Fruit fly (Drosophila melanogaster) whole organism, embryonic: ENCODE measurements around the gene mld.

Source experiments
- BtbVII ChIP-seq: fragments of 200-800 bp; sonication (Bioruptor generic); optimal IDR thresholded peaks from 3 replicates; lab custom pipeline; 2017; ENCODE audit warnings: missing biosample characterization, mild to moderate bottlenecking, missing genetic modification characterization
- CG10366 ChIP-seq: fragments of 200-800 bp; sonication (Bioruptor generic); IDR thresholded peaks from 2 replicates; pipeline ENCODE4 v1.3.6; 2022; ENCODE audit warnings: missing biosample characterization, missing genetic modification characterization
- CG10979 ChIP-seq: fragments of 200-800 bp; sonication (Bioruptor generic); optimal IDR thresholded peaks from 2 replicates; lab custom pipeline; 2018; ENCODE audit warnings: missing biosample characterization, mild to moderate bottlenecking, missing genetic modification characterization, moderate library complexity
- CG11085 ChIP-seq: fragments of 200-800 bp; sonication (Bioruptor generic); IDR thresholded peaks from 2 replicates; pipeline ENCODE4 v1.3.6; 2022; ENCODE audit warnings: missing biosample characterization, missing genetic modification characterization
- CG11504 ChIP-seq: fragments of 200-800 bp; sonication (Bioruptor generic); optimal IDR thresholded peaks from 3 replicates; lab custom pipeline; 2019; ENCODE audit warnings: missing biosample characterization, mild to moderate bottlenecking, missing genetic modification characterization, moderate library complexity
- CG12104 ChIP-seq: fragments of 200-800 bp; sonication (Bioruptor generic); optimal IDR thresholded peaks from 3 replicates; lab custom pipeline; 2016; ENCODE audit warnings: missing biosample characterization, missing genetic modification characterization
- CG12236 ChIP-seq: fragments of 200-800 bp; sonication (Bioruptor generic); optimal IDR thresholded peaks from 2 replicates; lab custom pipeline; 2016; ENCODE audit warnings: missing biosample characterization, missing genetic modification characterization
- CG12391 ChIP-seq: fragments of 200-800 bp; sonication (Bioruptor generic); optimal IDR thresholded peaks from 3 replicates; lab custom pipeline; 2018; ENCODE audit warnings: missing biosample characterization, mild to moderate bottlenecking, missing genetic modification characterization, moderate library complexity
- CG13424 ChIP-seq: fragments of 200-800 bp; sonication (Bioruptor generic); optimal IDR thresholded peaks from 2 replicates; lab custom pipeline; 2019; ENCODE audit warnings: missing biosample characterization, mild to moderate bottlenecking, missing genetic modification characterization, moderate library complexity
- CG14050 ChIP-seq: fragments of 200-800 bp; sonication (Bioruptor generic); IDR thresholded peaks from 3 replicates; pipeline ENCODE4 v1.3.6; 2022; ENCODE audit warnings: missing biosample characterization, missing genetic modification characterization
- CG14710 ChIP-seq: fragments of 200-800 bp; sonication (Bioruptor generic); optimal IDR thresholded peaks from 3 replicates; lab custom pipeline; 2019; ENCODE audit warnings: missing biosample characterization, mild to moderate bottlenecking, missing genetic modification characterization, moderate library complexity
- CG15269 ChIP-seq: fragments of 200-800 bp; sonication (Bioruptor generic); optimal IDR thresholded peaks from 2 replicates; lab custom pipeline; 2018; ENCODE audit warnings: missing biosample characterization, mild to moderate bottlenecking, missing genetic modification characterization, moderate library complexity
- CG15479 ChIP-seq: fragments of 200-800 bp; sonication (Bioruptor generic); optimal IDR thresholded peaks from 3 replicates; lab custom pipeline; 2019; ENCODE audit warnings: missing biosample characterization, mild to moderate bottlenecking, missing genetic modification characterization, moderate library complexity
- CG16813 ChIP-seq: fragments of 200-800 bp; sonication (Bioruptor generic); IDR thresholded peaks from 3 replicates; pipeline ENCODE4 v1.3.6; 2022; ENCODE audit warnings: missing biosample characterization, missing genetic modification characterization; ENCODE audit not compliant: partially characterized antibody
- CG17912 ChIP-seq: fragments of 200-800 bp; sonication (Bioruptor generic); optimal IDR thresholded peaks from 2 replicates; lab custom pipeline; 2018; ENCODE audit warnings: missing biosample characterization, mild to moderate bottlenecking, missing genetic modification characterization
- CG2202 ChIP-seq: fragments of 200-800 bp; sonication (Bioruptor generic); optimal IDR thresholded peaks from 2 replicates; lab custom pipeline; 2018; ENCODE audit warnings: missing biosample characterization, mild to moderate bottlenecking, missing genetic modification characterization
- CG30020 ChIP-seq: fragments of 200-800 bp; optimal IDR thresholded peaks from 2 replicates; lab custom pipeline; 2019; ENCODE audit warnings: missing biosample characterization, mild to moderate bottlenecking, missing genetic modification characterization, moderate library complexity
- CG3726 ChIP-seq: fragments of 200-800 bp; sonication (Bioruptor generic); IDR thresholded peaks from 3 replicates; pipeline ENCODE4, ENCODE4 v1.3.6; 2022; ENCODE audit warnings: missing biosample characterization, missing genetic modification characterization
- CG42726 ChIP-seq: fragments of 200-800 bp; sonication (Bioruptor generic); IDR thresholded peaks from 2 replicates; pipeline ENCODE4 v1.3.6; 2022; ENCODE audit warnings: missing biosample characterization, missing genetic modification characterization; ENCODE audit not compliant: partially characterized antibody
- CG6689 ChIP-seq: fragments of 200-800 bp; sonication (Bioruptor generic); IDR thresholded peaks from 2 replicates; pipeline ENCODE4 v1.3.6; 2022; ENCODE audit warnings: missing biosample characterization, missing genetic modification characterization
- ERR ChIP-seq: fragments of 200-800 bp; sonication (Bioruptor generic); optimal IDR thresholded peaks from 2 replicates; lab custom pipeline; 2016; ENCODE audit warnings: missing biosample characterization, missing genetic modification characterization
- Ets65A ChIP-seq: fragments of 200-800 bp; sonication (Bioruptor generic); peaks from one replicate; lab custom pipeline; 2016; ENCODE audit warnings: missing biosample characterization, missing genetic modification characterization
- HLH3B ChIP-seq: fragments of 200-800 bp; sonication (Bioruptor generic); IDR thresholded peaks from 2 replicates; pipeline ENCODE4 v1.3.6; 2022; ENCODE audit warnings: missing biosample characterization, missing genetic modification characterization
- HLH54F ChIP-seq: fragments of 200-800 bp; sonication (Bioruptor generic); optimal IDR thresholded peaks from 3 replicates; lab custom pipeline; 2016; ENCODE audit warnings: missing biosample characterization, missing genetic modification characterization
- HmgZ ChIP-seq: fragments of 200-800 bp; sonication (Bioruptor generic); optimal IDR thresholded peaks from 2 replicates; lab custom pipeline; 2018; ENCODE audit warnings: missing biosample characterization, mild to moderate bottlenecking, missing genetic modification characterization
- MBD-R2 ChIP-seq: fragments of 200-800 bp; sonication (Bioruptor generic); IDR thresholded peaks from 2 replicates; pipeline ENCODE4 v1.3.6; 2022; ENCODE audit warnings: missing biosample characterization, missing genetic modification characterization
- Sox100B ChIP-seq: fragments of 200-800 bp; sonication (Bioruptor generic); optimal IDR thresholded peaks from 3 replicates; lab custom pipeline; 2018; ENCODE audit warnings: missing biosample characterization, mild to moderate bottlenecking, missing genetic modification characterization
- TFAM ChIP-seq: fragments of 200-800 bp; sonication (Bioruptor generic); optimal IDR thresholded peaks from 2 replicates; lab custom pipeline; 2017; ENCODE audit warnings: missing biosample characterization, missing genetic modification characterization, inconsistent platforms
- Trl ChIP-seq, 3 experiments: fragments of >200 bp in 2 of 3; fragments of 200-800 bp in 1 of 3; sonication (Bioruptor generic) in 1 of 3; optimal IDR thresholded peaks; 2 replicates in 1 of 3; 3 replicates in 2 of 3; lab custom pipeline; 2016 to 2017; ENCODE audit warnings: missing biosample characterization in 1 of 3, missing genetic modification characterization in 1 of 3
- YL-1 ChIP-seq: fragments of 200-800 bp; sonication (Bioruptor generic); optimal IDR thresholded peaks from 3 replicates; lab custom pipeline; 2017; ENCODE audit warnings: missing biosample characterization, mild to moderate bottlenecking, missing genetic modification characterization
- ab ChIP-seq: fragments of 200-800 bp; sonication (Bioruptor generic); optimal IDR thresholded peaks from 2 replicates; lab custom pipeline; 2016; ENCODE audit warnings: missing biosample characterization, missing genetic modification characterization
- ac ChIP-seq: fragments of 200-800 bp; sonication (Bioruptor generic); optimal IDR thresholded peaks from 3 replicates; lab custom pipeline; 2017; ENCODE audit warnings: missing biosample characterization, mild to moderate bottlenecking, missing genetic modification characterization
- ara ChIP-seq: fragments of 200-800 bp; sonication (Bioruptor generic); IDR thresholded peaks from 2 replicates; pipeline ENCODE4 v1.3.6; 2022; ENCODE audit warnings: missing biosample characterization, missing genetic modification characterization
- bigmax ChIP-seq: fragments of 200-800 bp; sonication (Bioruptor generic); optimal IDR thresholded peaks from 2 replicates; lab custom pipeline; 2018; ENCODE audit warnings: missing biosample characterization, mild to moderate bottlenecking, missing genetic modification characterization
- chif ChIP-seq, 2 experiments: fragments of 200-800 bp; sonication (Bioruptor generic); optimal IDR thresholded peaks; 3 replicates each; lab custom pipeline; 2016; ENCODE audit warnings: missing biosample characterization in 2 of 2, missing genetic modification characterization in 2 of 2
- danr ChIP-seq: fragments of 200-800 bp; sonication (Bioruptor generic); IDR thresholded peaks from 2 replicates; pipeline ENCODE4 v1.3.6; 2022; ENCODE audit warnings: missing biosample characterization, missing genetic modification characterization
- ewg ChIP-seq: fragments of 200-800 bp; sonication (Bioruptor generic); optimal IDR thresholded peaks from 3 replicates; lab custom pipeline; 2017; ENCODE audit warnings: mild to moderate bottlenecking, missing biosample characterization, missing genetic modification reagents, missing genetic modification characterization
- exex ChIP-seq: fragments of 200-800 bp; sonication (Bioruptor generic); optimal IDR thresholded peaks from 4 replicates; lab custom pipeline; 2018; ENCODE audit warnings: missing biosample characterization, mild to moderate bottlenecking, missing genetic modification characterization, moderate library complexity
- jing ChIP-seq: fragments of 200-800 bp; sonication (Bioruptor generic); optimal IDR thresholded peaks from 2 replicates; lab custom pipeline; 2018; ENCODE audit warnings: missing biosample characterization, mild to moderate bottlenecking, missing genetic modification characterization
- ken ChIP-seq: fragments of 200-800 bp; sonication (Bioruptor generic); IDR thresholded peaks from 3 replicates; pipeline ENCODE4 v1.3.6; 2022; ENCODE audit warnings: missing biosample characterization, missing genetic modification characterization
- lbe ChIP-seq: fragments of 200-800 bp; sonication (Bioruptor generic); optimal IDR thresholded peaks from 2 replicates; lab custom pipeline; 2016; ENCODE audit warnings: missing biosample characterization, mild to moderate bottlenecking, missing genetic modification characterization
- maf-S ChIP-seq: fragments of 200-800 bp; sonication (Bioruptor generic); optimal IDR thresholded peaks from 2 replicates; lab custom pipeline; 2016; ENCODE audit warnings: missing biosample characterization, missing genetic modification characterization
- mirr ChIP-seq: fragments of 200-800 bp; sonication (Bioruptor generic); optimal IDR thresholded peaks from 3 replicates; lab custom pipeline; 2018; ENCODE audit warnings: missing biosample characterization, mild to moderate bottlenecking, missing genetic modification characterization
- nau ChIP-seq: fragments of 200-800 bp; sonication (Bioruptor generic); optimal IDR thresholded peaks from 3 replicates; lab custom pipeline; 2017; ENCODE audit warnings: missing biosample characterization, mild to moderate bottlenecking, missing genetic modification characterization, missing genetic modification reagents
- odd ChIP-seq: fragments of 200-800 bp; sonication (Bioruptor generic); optimal IDR thresholded peaks from 2 replicates; lab custom pipeline; 2017; ENCODE audit warnings: missing biosample characterization, mild to moderate bottlenecking, missing genetic modification characterization
- p53 ChIP-seq: fragments of 200-800 bp; sonication (Bioruptor generic); optimal IDR thresholded peaks from 2 replicates; lab custom pipeline; 2016; ENCODE audit warnings: missing biosample characterization, missing genetic modification characterization
- prd ChIP-seq, 3 experiments: fragments of >200 bp in 2 of 3; fragments of 200-800 bp in 1 of 3; sonication (Bioruptor generic) in 1 of 3; optimal IDR thresholded peaks in 2 of 3; IDR thresholded peaks in 1 of 3; 2 replicates in 2 of 3; 3 replicates in 1 of 3; pipeline versions ENCODE4 v1.3.6 to Lab custom; 2017 to 2022; ENCODE audit warnings: missing biosample characterization in 1 of 3, missing genetic modification characterization in 1 of 3
- ssp ChIP-seq: fragments of 200-800 bp; sonication (Bioruptor generic); IDR thresholded peaks from 2 replicates; pipeline ENCODE4 v1.3.6; 2022; ENCODE audit warnings: missing biosample characterization, missing genetic modification characterization
- unc-4 ChIP-seq: fragments of 200-800 bp; sonication (Bioruptor generic); IDR thresholded peaks from 2 replicates; pipeline ENCODE4 v1.3.6; 2022; ENCODE audit warnings: missing biosample characterization, missing genetic modification characterization; ENCODE audit not compliant: partially characterized antibody
- z ChIP-seq: fragments of 200-800 bp; sonication (Bioruptor generic); IDR thresholded peaks from 3 replicates; pipeline ENCODE4 v1.3.6; 2022; ENCODE audit warnings: missing biosample characterization, missing genetic modification characterization
- zf30C ChIP-seq: fragments of 200-800 bp; sonication (Bioruptor generic); optimal IDR thresholded peaks from 3 replicates; lab custom pipeline; 2018; ENCODE audit warnings: missing biosample characterization, mild to moderate bottlenecking, missing genetic modification characterization

mld gene

DNA sequence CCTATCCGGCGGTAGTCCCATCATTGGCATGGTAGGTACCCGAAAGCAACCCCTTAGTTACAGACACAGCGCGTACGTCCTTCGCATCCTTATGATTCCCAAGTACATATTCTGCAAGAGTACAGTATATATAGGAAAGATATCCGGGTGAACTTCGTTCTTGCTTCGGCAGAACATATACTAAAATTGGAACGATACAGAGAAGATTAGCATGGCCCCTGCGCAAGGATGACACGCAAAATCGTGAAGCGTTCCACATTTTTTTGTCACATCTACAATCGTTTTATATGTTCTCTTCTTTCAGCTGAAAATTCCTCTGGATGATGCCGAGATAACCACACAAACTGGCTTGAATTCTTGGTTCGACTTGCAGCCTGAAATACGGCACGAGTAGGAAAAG, 29.5 kb upstream of the mld start (continued):
- TF ChIP-seq unc-4 (GFP tag; lab: Robert Waterston, UW) (no peak), CG3726 (GFP tag; lab: Robert Waterston, UW) (no peak), YL-1 (GFP tag; lab: Kevin White, UChicago) (no peak), danr (GFP tag; lab: Robert Waterston, UW) (no peak), CG15479 (peak; percentile 17), ewg (GFP tag; lab: Kevin White, UChicago) (no peak), ab (GFP tag; lab: Kevin White, UChicago) (no peak), ken (GFP tag; lab: Robert Waterston, UW) (no peak), bigmax (GFP tag; lab: Kevin White, UChicago) (no peak), TFAM (GFP tag; lab: Kevin White, UChicago) (no peak), CG10979 (tag; lab: Kevin White, UChicago) (no peak), CG11085 (GFP tag; lab: Robert Waterston, UW) (no peak), CG12236 (no peak), BtbVII (GFP tag; lab: Kevin White, UChicago) (no peak), ac (GFP tag; lab: Kevin White, UChicago) (no peak), CG13424 (tag; lab: Kevin White, UChicago) (no peak), CG30020 (tag; lab: Kevin White, UChicago) (no peak), CG12391 (no peak), exex (tag; lab: Kevin White, UChicago) (no peak), CG16813 (GFP tag; lab: Robert Waterston, UW) (peak; percentile 73), zf30C (no peak), HLH54F (GFP tag; lab: Kevin White, UChicago) (no peak), ara (GFP tag; lab: Robert Waterston, UW) (no peak), Ets65A (no peak), CG6689 (GFP tag; lab: Robert Waterston, UW) (no peak), p53 (GFP tag; lab: Kevin White, UChicago) (no peak), nau (no peak), CG14710 (tag; lab: Kevin White, UChicago) (no peak), CG17912 (GFP tag; lab: Kevin White, UChicago) (no peak), mirr (GFP tag; lab: Kevin White, UChicago) (no peak), CG2202 (tag; lab: Kevin White, UChicago) (no peak), odd (GFP tag; lab: Kevin White, UChicago) (no peak), HmgZ (no peak), ERR (no peak), lbe (GFP tag; lab: Kevin White, UChicago) (no peak), CG12104 (no peak), chif (GFP tag; optimal IDR thresholded peaks at IDR 0.05; lab: Kevin White, UChicago) (no peak), ssp (GFP tag; lab: Robert Waterston, UW) (no peak), CG11504 (tag; lab: Kevin White, UChicago) (no peak), maf-S (GFP tag; lab: Kevin White, UChicago) (no peak), prd (optimal IDR thresholded peaks at IDR 0.05; lab: Kevin White, UChicago) (no peak), prd (GFP tag; IDR thresholded peaks at IDR 0.05; lab: Robert Waterston, UW) (no peak), HLH3B (GFP tag; lab: Robert Waterston, UW) (no peak), CG10366 (GFP tag; lab: Robert Waterston, UW) (no peak), Sox100B (GFP tag; lab: Kevin White, UChicago) (no peak), CG42726 (no peak), z (GFP tag; lab: Robert Waterston, UW) (0 out of 3 replicates have a peak, but pooled peaks have one; percentile 22), CG14050 (GFP tag; lab: Robert Waterston, UW) (no peak), Trl (optimal IDR thresholded peaks at IDR 0.05; lab: Kevin White, UChicago) (no peak), Trl (GFP tag; optimal IDR thresholded peaks at IDR 0.05; lab: Kevin White, UChicago) (no peak), CG15269 (no peak), jing (no peak), MBD-R2 (GFP tag; lab: Robert Waterston, UW) (no peak)
